Worm (Caenorhabditis elegans) whole organism, L2 larva: ENCODE results near the gene sre-31.

Experiments
- C34F6.9 ChIP-seq: fragments of 150-350 bp; optimal IDR thresholded peaks from 2 replicates; lab custom pipeline; 2014; ENCODE audit warnings: missing biosample characterization, missing genetic modification characterization
- R02D3.7 ChIP-seq: fragments of 150-350 bp; optimal IDR thresholded peaks from 2 replicates; lab custom pipeline; 2014; ENCODE audit warnings: missing biosample characterization, missing genetic modification characterization
- Y55F3AM.14 ChIP-seq: fragments of 200-800 bp; sonication (Bioruptor generic); optimal IDR thresholded peaks from 2 replicates; lab custom pipeline; 2018; ENCODE audit warnings: mild to moderate bottlenecking, missing genetic modification characterization, missing compliant biosample characterization
- ZK546.5 ChIP-seq: sonication (generic microtip); optimal IDR thresholded peaks from 2 replicates; lab custom pipeline; 2017; ENCODE audit warnings: missing biosample characterization, missing genetic modification characterization
- aly-2 ChIP-seq: fragments of 150-350 bp; optimal IDR thresholded peaks from 2 replicates; lab custom pipeline; 2014; ENCODE audit warnings: missing biosample characterization, missing genetic modification characterization
- ama-1 ChIP-seq: fragments of 150-350 bp; optimal IDR thresholded peaks from 2 replicates; lab custom pipeline; 2018; ENCODE audit warnings: inconsistent platforms
- ceh-16 ChIP-seq: fragments of 150-350 bp; optimal IDR thresholded peaks from 2 replicates; lab custom pipeline; 2014; ENCODE audit warnings: missing biosample characterization, missing genetic modification characterization
- ceh-82 ChIP-seq: fragments of 150-350 bp; optimal IDR thresholded peaks from 2 replicates; lab custom pipeline; 2014; ENCODE audit warnings: missing biosample characterization, missing genetic modification characterization
- crh-2 ChIP-seq: sonication (generic microtip); optimal IDR thresholded peaks from 2 replicates; lab custom pipeline; 2017; ENCODE audit warnings: missing biosample characterization, missing genetic modification characterization
- dmd-4 ChIP-seq: sonication (generic microtip); optimal IDR thresholded peaks from 2 replicates; lab custom pipeline; 2017; ENCODE audit warnings: missing biosample characterization, missing genetic modification characterization
- egl-27 ChIP-seq: sonication (generic microtip); optimal IDR thresholded peaks from 3 replicates; lab custom pipeline; 2017; ENCODE audit warnings: missing biosample characterization, missing genetic modification reagents, missing genetic modification characterization
- elt-1 ChIP-seq: fragments of 150-350 bp; optimal IDR thresholded peaks from 2 replicates; lab custom pipeline; 2014; ENCODE audit warnings: missing biosample characterization, missing genetic modification characterization
- gmeb-1 ChIP-seq: fragments of 150-350 bp; optimal IDR thresholded peaks from 2 replicates; lab custom pipeline; 2014; ENCODE audit warnings: missing biosample characterization, missing genetic modification characterization
- lin-11 ChIP-seq: fragments of 150-350 bp; sonication (generic microtip); optimal IDR thresholded peaks from 2 replicates; lab custom pipeline; 2014; ENCODE audit warnings: missing biosample characterization, missing genetic modification characterization, inconsistent platforms, mixed read lengths
- lin-13 ChIP-seq: fragments of 150-350 bp; optimal IDR thresholded peaks from 2 replicates; lab custom pipeline; 2014; ENCODE audit warnings: missing biosample characterization, missing genetic modification reagents, missing genetic modification characterization
- lsy-2 ChIP-seq, 2 experiments: fragments of 150-350 bp in 1 of 2; sonication (generic microtip) in 1 of 2; optimal IDR thresholded peaks; 2 replicates each; lab custom pipeline; 2014 to 2017; ENCODE audit warnings: missing biosample characterization in 2 of 2, missing genetic modification characterization in 2 of 2
- mab-5 ChIP-seq: fragments of 150-350 bp; optimal IDR thresholded peaks from 2 replicates; lab custom pipeline; 2014; ENCODE audit warnings: missing biosample characterization, missing genetic modification characterization
- mdl-1 ChIP-seq, 2 experiments: fragments of 150-350 bp in 1 of 2; sonication (generic microtip) in 1 of 2; optimal IDR thresholded peaks; 2 replicates each; lab custom pipeline; 2017; ENCODE audit warnings: missing biosample characterization in 2 of 2, missing genetic modification characterization in 2 of 2
- nhr-10 ChIP-seq: sonication (generic microtip); optimal IDR thresholded peaks from 2 replicates; lab custom pipeline; 2017; ENCODE audit warnings: missing biosample characterization, missing genetic modification characterization
- nhr-11 ChIP-seq: fragments of 150-350 bp; optimal IDR thresholded peaks from 2 replicates; lab custom pipeline; 2014; ENCODE audit warnings: missing biosample characterization, missing genetic modification characterization
- nhr-21 ChIP-seq: fragments of 150-350 bp; optimal IDR thresholded peaks from 2 replicates; lab custom pipeline; 2014; ENCODE audit warnings: missing biosample characterization, missing genetic modification characterization
- nhr-23 ChIP-seq: fragments of 150-350 bp; optimal IDR thresholded peaks from 2 replicates; lab custom pipeline; 2014; ENCODE audit warnings: missing biosample characterization, missing genetic modification reagents, missing genetic modification characterization
- nhr-237 ChIP-seq: fragments of 150-350 bp; optimal IDR thresholded peaks from 2 replicates; lab custom pipeline; 2014; ENCODE audit warnings: missing biosample characterization, missing genetic modification characterization
- nhr-25 ChIP-seq: fragments of 150-350 bp; sonication (generic microtip); optimal IDR thresholded peaks from 3 replicates; lab custom pipeline; 2014; ENCODE audit warnings: missing biosample characterization, missing genetic modification characterization
- nhr-77 ChIP-seq: fragments of 150-350 bp; optimal IDR thresholded peaks from 2 replicates; lab custom pipeline; 2014; ENCODE audit warnings: missing biosample characterization, missing genetic modification characterization
- skn-1 ChIP-seq: sonication (generic microtip); optimal IDR thresholded peaks from 2 replicates; lab custom pipeline; 2017; ENCODE audit warnings: missing biosample characterization, missing genetic modification characterization
- sma-3 ChIP-seq: sonication (generic microtip); optimal IDR thresholded peaks from 2 replicates; lab custom pipeline; 2016; ENCODE audit warnings: missing genetic modification reagents, missing genetic modification characterization, missing compliant biosample characterization
- unc-55 ChIP-seq: fragments of 150-350 bp; sonication (generic microtip); optimal IDR thresholded peaks from 3 replicates; lab custom pipeline; 2014; ENCODE audit warnings: missing biosample characterization, missing genetic modification reagents, missing genetic modification characterization
- ztf-1 ChIP-seq: fragments of 200-800 bp; sonication (Bioruptor generic); conservative IDR thresholded peaks from 2 replicates; pipeline ENCODE4 v1.3.6; 2022; ENCODE audit warnings: missing genetic modification characterization, missing compliant biosample characterization
- ztf-11 ChIP-seq: sonication (generic microtip); optimal IDR thresholded peaks from 2 replicates; lab custom pipeline; 2017; ENCODE audit warnings: missing biosample characterization, missing genetic modification characterization
- ztf-4 ChIP-seq: fragments of 150-350 bp; optimal IDR thresholded peaks from 2 replicates; lab custom pipeline; 2014; ENCODE audit warnings: missing biosample characterization, missing genetic modification characterization

sre-31 gene

ce11 chrII:12410107-12410506, 1.5 kb upstream of the sre-31 start, which contains the start of gene F57G9.3:
TSS of gene F57G9.3 (minus strand) at chrII:12410207.
- TF ChIP-seq ZK546.5 (tag; lab: Kevin White, UChicago) (no peak), ztf-11 (tag; lab: Kevin White, UChicago) (no peak), crh-2 (tag; lab: Kevin White, UChicago) (no peak), ztf-4 (no peak), nhr-77 (tag; lab: Kevin White, UChicago) (no peak), ztf-1 (GFP tag; lab: Robert Waterston, UW) (no peak), lin-13 (no peak)

- TF ChIP-seq sma-3 (GFP tag; lab: Kevin White, UChicago) (no peak), R02D3.7 (tag; lab: Kevin White, UChicago) (no peak), elt-1 (no peak), Y55F3AM.14 (GFP tag; lab: Kevin White, UChicago) (no peak), mab-5 (tag; lab: Kevin White, UChicago) (no peak), aly-2 (tag; lab: Kevin White, UChicago) (no peak), lsy-2 (tag; optimal IDR thresholded peaks at IDR 0.05; lab: Kevin White, UChicago) (no peak), ceh-82 (tag; lab: Kevin White, UChicago) (no peak), dmd-4 (no peak)
Measured at ce11 chrII:12406394-12406793, 2.2 kb downstream of the sre-31 start, which contains the start of gene sre-30. TSS of gene sre-30 (minus strand) at chrII:12406494.

ce11 chrII:12401791-12402190, 6.8 kb downstream of the sre-31 start, which contains the start of gene sre-29:
TSS of gene sre-29 (minus strand) at chrII:12401891.
- no peak for TF ChIP-seq lin-11 (tag; lab: Kevin White, UChicago)
- TF ChIP-seq C34F6.9: no peak
- TF ChIP-seq, all 48 proteins: peak for 0

- TF ChIP-seq C34F6.9: no peak
- TF ChIP-seq nhr-237 (tag; lab: Kevin White, UChicago): no peak
- TF ChIP-seq dmd-4: no peak
- TF ChIP-seq mdl-1 (tag; optimal IDR thresholded peaks at IDR 0.05; lab: Kevin White, UChicago): no peak
Measured at ce11 chrII:12397656-12398055, 11.0 kb downstream of the sre-31 start, which contains the start of gene F57G9.7. TSS of gene F57G9.7 (minus strand) at chrII:12397756.

- TF ChIP-seq skn-1 (tag; lab: Kevin White, UChicago) (no peak), nhr-21 (tag; lab: Kevin White, UChicago) (no peak), nhr-77 (tag; lab: Kevin White, UChicago) (no peak), nhr-23 (tag; lab: Kevin White, UChicago) (no peak), egl-27 (tag; lab: Kevin White, UChicago) (no peak), nhr-25 (tag; lab: Kevin White, UChicago) (no peak), R02D3.7 (tag; lab: Kevin White, UChicago) (no peak), sma-3 (GFP tag; lab: Kevin White, UChicago) (no peak), nhr-11 (tag; lab: Kevin White, UChicago) (no peak), gmeb-1 (tag; lab: Kevin White, UChicago) (no peak), nhr-237 (tag; lab: Kevin White, UChicago) (no peak), unc-55 (GFP tag; lab: Kevin White, UChicago) (no peak), nhr-10 (no peak)
Measured at ce11 chrII:12394138-12394537, 14.5 kb downstream of the sre-31 start.

- TF ChIP-seq gmeb-1 (tag; lab: Kevin White, UChicago) (no peak), ama-1 (no peak), lsy-2 (tag; optimal IDR thresholded peaks at IDR 0.05; lab: Kevin White, UChicago) (no peak), lin-13 (no peak), ceh-16 (tag; lab: Kevin White, UChicago) (no peak)
Measured at ce11 chrII:12393690-12394089, 14.9 kb downstream of the sre-31 start, which contains the start of gene Y57A10B.7. TSS of gene Y57A10B.7 (minus strand) at chrII:12393790.

ce11 chrII:12389783-12390182, 18.8 kb downstream of the sre-31 start, which contains the start of gene Y57A10B.6:
TSS of gene Y57A10B.6 (plus strand) at chrII:12390083.
- TF ChIP-seq mab-5 (tag; lab: Kevin White, UChicago): no peak
